Fruit fly (Drosophila melanogaster): ENCODE results near the gene SLIRP2.
A peak's percentile ranks its signal among the peaks of the same experiment; 100 is the strongest.

Gene SLIRP2

DNA sequence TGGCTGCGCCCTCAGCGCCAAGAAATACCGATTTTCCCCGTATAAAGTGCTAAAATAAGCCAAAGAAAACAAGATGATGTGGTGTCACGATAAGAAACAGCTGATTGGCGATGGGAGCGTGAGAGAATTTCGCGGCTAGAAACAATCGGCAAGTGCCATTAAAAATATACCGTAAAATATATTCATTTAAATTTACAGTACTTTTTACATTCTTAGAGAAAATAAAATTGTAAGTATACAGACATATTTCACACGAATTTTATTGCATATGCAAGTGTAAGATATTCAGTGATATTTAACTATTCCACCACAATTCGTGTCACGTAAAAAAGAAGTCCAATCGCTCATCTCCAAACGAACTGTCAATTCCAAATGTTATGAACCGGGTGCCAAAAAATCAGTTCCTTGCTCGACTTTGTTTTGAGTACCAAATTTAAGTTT, 25.7 kb downstream of the SLIRP2 start, which contains the start of the genes Unc50, CG11755 and CG8043 (continued):
- TF ChIP-seq knrl (GFP tag; IDR thresholded peaks at IDR 0.05; ENCODE audit: partially characterized antibody), result peak; percentile 99
- TF ChIP-seq Hmr (GFP tag; optimal IDR thresholded peaks at IDR 0.05), result peak; percentile 84
- TF ChIP-seq inv (GFP tag; IDR thresholded peaks at IDR 0.05; ENCODE audit: partially characterized antibody), result peak; percentile 97
- peak; percentile 99 for TF ChIP-seq CG13287 (GFP tag; IDR thresholded peaks at IDR 0.05; ENCODE audit: partially characterized antibody)
- peak; percentile 47 for TF ChIP-seq ems (GFP tag; optimal IDR thresholded peaks at IDR 0.05)
- no peak for TF ChIP-seq gt (GFP tag; IDR thresholded peaks at IDR 0.05)
- no peak for TF ChIP-seq cad (GFP tag; optimal IDR thresholded peaks at IDR 0.05)
- peak; percentile 60 for TF ChIP-seq CG7786 (GFP tag; optimal IDR thresholded peaks at IDR 0.05)
- peak; percentile 20 for TF ChIP-seq CG7928 (GFP tag; optimal IDR thresholded peaks at IDR 0.05)
- TF ChIP-seq org-1 (GFP tag; optimal IDR thresholded peaks at IDR 0.05), result no peak
- no peak for TF ChIP-seq sc (optimal IDR thresholded peaks at IDR 0.05)
- peak; percentile 29 for TF ChIP-seq sc (GFP tag; optimal IDR thresholded peaks at IDR 0.05)
- no peak for TF ChIP-seq Asciz (GFP tag; optimal IDR thresholded peaks at IDR 0.05)
- TF ChIP-seq CG11695 (GFP tag; IDR thresholded peaks at IDR 0.05), result peak; percentile 77; the same call in 2 of the 3 replicates
- TF ChIP-seq CG14050 (GFP tag; IDR thresholded peaks at IDR 0.05), result peak; percentile 25; the same call in 1 of the 3 replicates
- TF ChIP-seq sim (GFP tag; IDR thresholded peaks at IDR 0.05), result no peak
- TF ChIP-seq CG4730 (GFP tag; IDR thresholded peaks at IDR 0.05), result peak; percentile 51
- TF ChIP-seq nmo (GFP tag; optimal IDR thresholded peaks at IDR 0.05), result peak; percentile 92
- peak; percentile 91 for TF ChIP-seq Opbp (GFP tag; IDR thresholded peaks at IDR 0.05; ENCODE audit: partially characterized antibody)
- TF ChIP-seq kni (GFP tag; optimal IDR thresholded peaks at IDR 0.05), result peak; percentile 52
- peak; percentile 69 for TF ChIP-seq D19A (tag; optimal IDR thresholded peaks at IDR 0.05)
- peak; percentile 92 for TF ChIP-seq bbx (GFP tag; IDR thresholded peaks at IDR 0.05; ENCODE audit: partially characterized antibody)
- peak; percentile 55; the same call in 1 of the 2 replicates for TF ChIP-seq E2f1 (GFP tag; IDR thresholded peaks at IDR 0.05)
- TF ChIP-seq esg (GFP tag; conservative IDR thresholded peaks at IDR 0.05), result peak; percentile 63
- TF ChIP-seq gcm (GFP tag; optimal IDR thresholded peaks at IDR 0.05), result peak; percentile 73
- peak; percentile 84 for TF ChIP-seq CG9797 (GFP tag; optimal IDR thresholded peaks at IDR 0.05)
- peak; percentile 72 for TF ChIP-seq Taf1 (GFP tag; IDR thresholded peaks at IDR 0.05)
- peak; percentile 78 to 84 for TF ChIP-seq dpn (GFP tag; optimal IDR thresholded peaks at IDR 0.05)
- peak; percentile 80 for TF ChIP-seq Aef1 (GFP tag; IDR thresholded peaks at IDR 0.05)
- TF ChIP-seq Max (GFP tag; optimal IDR thresholded peaks at IDR 0.05), result peak; percentile 77
- no peak for TF ChIP-seq CG8359 (GFP tag; optimal IDR thresholded peaks at IDR 0.05; ENCODE audit: borderline replicate concordance)
- peak; percentile 53 for TF ChIP-seq Bteb2 (GFP tag; optimal IDR thresholded peaks at IDR 0.05)
- peak; percentile 48 for TF ChIP-seq luna (GFP tag; optimal IDR thresholded peaks at IDR 0.05)
- peak; percentile 67; the same call in 1 of the 2 replicates for TF ChIP-seq Oaz (GFP tag; IDR thresholded peaks at IDR 0.05)
- TF ChIP-seq CG7372 (GFP tag; IDR thresholded peaks at IDR 0.05), result peak; percentile 59
- TF ChIP-seq jigr1 (GFP tag; IDR thresholded peaks at IDR 0.05), result peak; percentile 75; the same call in 2 of the 3 replicates
- peak; percentile 88 for TF ChIP-seq CG17361 (GFP tag; IDR thresholded peaks at IDR 0.05)
- peak; percentile 74 for TF ChIP-seq CG15601 (tag; optimal IDR thresholded peaks at IDR 0.05)
- peak; percentile 31 for TF ChIP-seq CG17568 (GFP tag; optimal IDR thresholded peaks at IDR 0.05)
- no peak for TF ChIP-seq CG14965 (GFP tag; optimal IDR thresholded peaks at IDR 0.05; ENCODE audit: borderline replicate concordance)
- peak; percentile 84; the same call in 1 of the 2 replicates for TF ChIP-seq CG42726 (GFP tag; IDR thresholded peaks at IDR 0.05; ENCODE audit: partially characterized antibody)
- TF ChIP-seq CG6254 (GFP tag; optimal IDR thresholded peaks at IDR 0.05), result peak; percentile 41
- peak; percentile 89 for TF ChIP-seq CG2120 (GFP tag; optimal IDR thresholded peaks at IDR 0.05)
- peak; percentile 100 for TF ChIP-seq grn (GFP tag; optimal IDR thresholded peaks at IDR 0.05)
- TF ChIP-seq B-H2 (GFP tag; optimal IDR thresholded peaks at IDR 0.05), result peak; percentile 80
- peak; percentile 42 for TF ChIP-seq pros (GFP tag; optimal IDR thresholded peaks at IDR 0.05)
- TF ChIP-seq bigmax (GFP tag; optimal IDR thresholded peaks at IDR 0.05), result no peak
- TF ChIP-seq CG6765 (GFP tag; optimal IDR thresholded peaks at IDR 0.05), result peak; percentile 11
- TF ChIP-seq dan (GFP tag; IDR thresholded peaks at IDR 0.05), result no peak
- peak; percentile 74 for TF ChIP-seq CG6689 (GFP tag; IDR thresholded peaks at IDR 0.05)

All from whole organism, embryonic.